Fruit fly (Drosophila melanogaster): Measurements from ENCODE around the gene Son.

The Son gene

DNA sequence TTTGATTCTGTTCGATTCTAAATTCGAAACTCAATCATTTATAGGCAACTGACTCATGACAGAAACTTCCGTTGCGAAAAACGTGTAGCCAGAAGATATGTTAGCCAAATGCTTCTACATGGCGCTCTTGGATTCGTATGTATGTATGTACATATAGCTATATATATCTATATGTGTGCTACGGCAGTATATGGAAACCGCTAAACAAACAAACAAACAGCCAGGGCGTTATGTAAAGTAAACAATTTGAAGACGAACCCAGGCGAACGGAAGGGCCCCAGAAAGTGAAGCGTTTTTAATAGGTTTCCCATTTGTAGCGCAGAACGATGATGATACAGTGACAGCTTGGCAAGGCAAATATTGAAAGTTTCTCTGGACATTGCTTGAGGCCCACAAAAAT lies 47.9 kb upstream of the Son start:
- TF ChIP-seq GATAd (GFP tag; optimal IDR thresholded peaks at IDR 0.05), result no peak
- no peak for TF ChIP-seq rgr (GFP tag; optimal IDR thresholded peaks at IDR 0.05)
- no peak for TF ChIP-seq OdsH (GFP tag; optimal IDR thresholded peaks at IDR 0.05)
- no peak for TF ChIP-seq Hr83 (GFP tag; optimal IDR thresholded peaks at IDR 0.05; ENCODE audit: poor library complexity, severe bottlenecking)
- TF ChIP-seq br (GFP tag; optimal IDR thresholded peaks at IDR 0.05), result no peak
- no peak for TF ChIP-seq woc (GFP tag; optimal IDR thresholded peaks at IDR 0.05)
- no peak for TF ChIP-seq Hnf4 (GFP tag; optimal IDR thresholded peaks at IDR 0.05)
- no peak for TF ChIP-seq Sp1 (GFP tag; optimal IDR thresholded peaks at IDR 0.05)
- no peak for TF ChIP-seq dsf (GFP tag; optimal IDR thresholded peaks at IDR 0.05; ENCODE audit: borderline replicate concordance)
- no peak for TF ChIP-seq CG32264 (GFP tag; optimal IDR thresholded peaks at IDR 0.05)
- TF ChIP-seq foxo (GFP tag; optimal IDR thresholded peaks at IDR 0.05), result no peak
- no peak for TF ChIP-seq fru (GFP tag; optimal IDR thresholded peaks at IDR 0.05)
- no peak for TF ChIP-seq psq (GFP tag; optimal IDR thresholded peaks at IDR 0.05)
- TF ChIP-seq dmrt93B (GFP tag; optimal IDR thresholded peaks at IDR 0.05), result no peak
- no peak for TF ChIP-seq pan (optimal IDR thresholded peaks at IDR 0.05)
- no peak for TF ChIP-seq Myc (optimal IDR thresholded peaks at IDR 0.05)
- TF ChIP-seq Hr78 (GFP tag; optimal IDR thresholded peaks at IDR 0.05), result no peak
- TF ChIP-seq brk (GFP tag; optimal IDR thresholded peaks at IDR 0.05), result no peak
- TF ChIP-seq N (GFP tag; optimal IDR thresholded peaks at IDR 0.05), result no peak

dm6 chr3R:9532437-9533180 lies 45.2 kb upstream of the Son start, which contains the start of gene by:
Gene by (minus strand): TSS chr3R:9533011.
- TF ChIP-seq tai (GFP tag; optimal IDR thresholded peaks at IDR 0.05) (no peak), h (GFP tag; optimal IDR thresholded peaks at IDR 0.05) (no peak), sage (GFP tag; optimal IDR thresholded peaks at IDR 0.05) (no peak), sv (GFP tag; optimal IDR thresholded peaks at IDR 0.05) (no peak), OdsH (GFP tag; optimal IDR thresholded peaks at IDR 0.05) (no peak), jim (GFP tag; optimal IDR thresholded peaks at IDR 0.05) (peak; percentile 84), Vsx2 (GFP tag; optimal IDR thresholded peaks at IDR 0.05; ENCODE audit: partially characterized antibody) (peak; percentile 37), ey (GFP tag; optimal IDR thresholded peaks at IDR 0.05) (no peak), N (GFP tag; optimal IDR thresholded peaks at IDR 0.05) (no peak), Dif (GFP tag; optimal IDR thresholded peaks at IDR 0.05; ENCODE audit: partially characterized antibody) (peak; percentile 82), dl (GFP tag; optimal IDR thresholded peaks at IDR 0.05; ENCODE audit: insufficient read depth in 1 of 2, partially characterized antibody in 2 of 2) (peak; percentile 74 to 83), woc (GFP tag; optimal IDR thresholded peaks at IDR 0.05) (no peak), CrebA (GFP tag; optimal IDR thresholded peaks at IDR 0.05; ENCODE audit: borderline replicate concordance) (no peak), brk (GFP tag; optimal IDR thresholded peaks at IDR 0.05) (no peak), dmrt93B (GFP tag; optimal IDR thresholded peaks at IDR 0.05) (no peak), dsf (GFP tag; optimal IDR thresholded peaks at IDR 0.05; ENCODE audit: borderline replicate concordance) (no peak), CG32264 (GFP tag; optimal IDR thresholded peaks at IDR 0.05) (no peak), CG9705 (GFP tag; optimal IDR thresholded peaks at IDR 0.05) (no peak), Hr83 (GFP tag; optimal IDR thresholded peaks at IDR 0.05; ENCODE audit: poor library complexity, severe bottlenecking) (peak; percentile 15), psq (GFP tag; optimal IDR thresholded peaks at IDR 0.05) (no peak)

- TF ChIP-seq Hr83 (GFP tag; optimal IDR thresholded peaks at IDR 0.05; ENCODE audit: poor library complexity, severe bottlenecking), result peak; percentile 65
- peak; percentile 47 for TF ChIP-seq sage (GFP tag; optimal IDR thresholded peaks at IDR 0.05)
- no peak for TF ChIP-seq N (GFP tag; optimal IDR thresholded peaks at IDR 0.05)
- peak; percentile 98 for TF ChIP-seq Dif (GFP tag; optimal IDR thresholded peaks at IDR 0.05; ENCODE audit: partially characterized antibody)
- no peak for TF ChIP-seq Myc (optimal IDR thresholded peaks at IDR 0.05)
- peak; percentile 96 for TF ChIP-seq ey (GFP tag; optimal IDR thresholded peaks at IDR 0.05)
- TF ChIP-seq woc (GFP tag; optimal IDR thresholded peaks at IDR 0.05), result peak; percentile 97
- no peak for TF ChIP-seq lola (GFP tag; optimal IDR thresholded peaks at IDR 0.05)
- peak; percentile 96 for TF ChIP-seq HLH106 (tag; optimal IDR thresholded peaks at IDR 0.05)
- peak; percentile 87 for TF ChIP-seq Vsx2 (GFP tag; optimal IDR thresholded peaks at IDR 0.05; ENCODE audit: partially characterized antibody)
- TF ChIP-seq br (GFP tag; optimal IDR thresholded peaks at IDR 0.05), result peak; percentile 97
- peak; percentile 69 for TF ChIP-seq Rel (GFP tag; optimal IDR thresholded peaks at IDR 0.05)
- peak; percentile 74 for TF ChIP-seq Rel (tag; optimal IDR thresholded peaks at IDR 0.05)
- TF ChIP-seq Abd-B (GFP tag; optimal IDR thresholded peaks at IDR 0.05), result no peak
- peak; percentile 64 for TF ChIP-seq Mio (GFP tag; optimal IDR thresholded peaks at IDR 0.05)
- peak; percentile 85 for TF ChIP-seq Hnf4 (GFP tag; optimal IDR thresholded peaks at IDR 0.05)
- TF ChIP-seq dl (GFP tag; optimal IDR thresholded peaks at IDR 0.05; ENCODE audit: insufficient read depth in 1 of 2, partially characterized antibody in 2 of 2), result peak; percentile 89 to 97
- no peak for TF ChIP-seq jim (GFP tag; optimal IDR thresholded peaks at IDR 0.05)
- peak; percentile 79 for TF ChIP-seq sv (GFP tag; optimal IDR thresholded peaks at IDR 0.05)
- peak; percentile 76 to 98 for TF ChIP-seq foxo (GFP tag; optimal IDR thresholded peaks at IDR 0.05)
- TF ChIP-seq tai (GFP tag; optimal IDR thresholded peaks at IDR 0.05), result peak; percentile 92
- peak; percentile 95 for TF ChIP-seq h (GFP tag; optimal IDR thresholded peaks at IDR 0.05)
- TF ChIP-seq GATAd (GFP tag; optimal IDR thresholded peaks at IDR 0.05), result peak; percentile 54
- TF ChIP-seq Sp1 (GFP tag; optimal IDR thresholded peaks at IDR 0.05), result peak; percentile 98
- TF ChIP-seq pan (optimal IDR thresholded peaks at IDR 0.05), result no peak
- peak; percentile 97 for TF ChIP-seq dmrt93B (GFP tag; optimal IDR thresholded peaks at IDR 0.05)
- TF ChIP-seq brk (GFP tag; optimal IDR thresholded peaks at IDR 0.05), result peak; percentile 74
- peak; percentile 74 for TF ChIP-seq CrebA (GFP tag; optimal IDR thresholded peaks at IDR 0.05; ENCODE audit: borderline replicate concordance)
- peak; percentile 96 for TF ChIP-seq Jra (GFP tag; optimal IDR thresholded peaks at IDR 0.05)
- TF ChIP-seq usp (GFP tag; optimal IDR thresholded peaks at IDR 0.05), result peak; percentile 18
- TF ChIP-seq psq (GFP tag; optimal IDR thresholded peaks at IDR 0.05), result peak; percentile 95
Observed at dm6 chr3R:9533181-9534124, 44.4 kb upstream of the Son start.
